Worm (Caenorhabditis elegans) whole organism, L4/young adult: ENCODE measurements around the gene tag-191.

ENCODE experiments used
- W03F9.2 ChIP-seq: fragments of 150-350 bp; optimal IDR thresholded peaks from 2 replicates; lab custom pipeline; 2014; ENCODE audit warnings: missing biosample characterization, missing genetic modification characterization
- dao-5 ChIP-seq: sonication (generic microtip); optimal IDR thresholded peaks from 2 replicates; lab custom pipeline; 2016; ENCODE audit warnings: missing genotype, missing genetic modification characterization, moderate library complexity, missing compliant biosample characterization
- him-1 ChIP-seq: sonication (generic microtip); optimal IDR thresholded peaks from 2 replicates; lab custom pipeline; 2016; ENCODE audit warnings: missing genotype, missing genetic modification reagents, missing genetic modification characterization, missing compliant biosample characterization

DNA sequence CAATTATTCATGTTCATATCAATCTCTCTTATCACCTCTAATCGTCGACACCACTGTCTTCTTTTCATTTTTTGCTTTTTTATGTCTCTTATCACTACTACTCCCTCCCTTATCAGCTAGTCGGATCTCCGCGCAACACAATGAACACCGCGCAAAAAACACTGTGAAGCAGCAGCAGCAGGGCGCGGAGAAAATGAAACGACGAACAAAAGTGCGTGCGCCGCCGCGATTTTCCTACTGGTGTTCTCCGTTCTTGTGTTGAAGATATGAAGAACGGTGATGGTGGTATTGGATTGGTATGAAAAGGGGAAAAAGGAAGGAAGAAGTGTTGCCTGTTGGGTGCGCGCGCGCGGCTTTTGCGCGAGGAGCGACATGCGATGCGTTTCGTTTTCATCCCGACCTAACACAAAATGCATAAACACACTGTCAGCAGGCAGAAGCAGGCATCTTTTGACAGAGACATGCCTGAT lies 30.4 kb downstream of the tag-191 start:
- TF ChIP-seq him-1 (tag; lab: Kevin White, UChicago) (no peak), dao-5 (tag; lab: Kevin White, UChicago) (no peak), W03F9.2 (tag; lab: Kevin White, UChicago) (no peak)
